Fruit fly (Drosophila melanogaster) whole organism, embryonic: ENCODE results near the gene CG33281.
A peak's percentile ranks its signal among the peaks of the same experiment; 100 is the strongest.

Source experiments
- Atf3 ChIP-seq: fragments of 200-800 bp; sonication (Bioruptor generic); optimal IDR thresholded peaks from 3 replicates; lab custom pipeline; 2016; ENCODE audit warnings: missing biosample characterization, missing genetic modification characterization
- B-H2 ChIP-seq: fragments of 200-800 bp; sonication (Bioruptor generic); optimal IDR thresholded peaks from 2 replicates; lab custom pipeline; 2018; ENCODE audit warnings: missing biosample characterization, mild to moderate bottlenecking, missing genetic modification characterization
- CG10565 ChIP-seq: fragments of 200-800 bp; sonication (Bioruptor generic); optimal IDR thresholded peaks from 3 replicates; lab custom pipeline; 2016; ENCODE audit warnings: missing biosample characterization, mild to moderate bottlenecking, missing genetic modification characterization
- CG2129 ChIP-seq: fragments of 200-800 bp; sonication (Bioruptor generic); IDR thresholded peaks from 2 replicates; pipeline ENCODE4 v1.3.6; 2022; ENCODE audit warnings: missing biosample characterization, missing genetic modification characterization; ENCODE audit not compliant: partially characterized antibody
- CG7839 ChIP-seq: fragments of 200-800 bp; sonication (Bioruptor generic); optimal IDR thresholded peaks from 3 replicates; lab custom pipeline; 2018; ENCODE audit warnings: missing biosample characterization, mild to moderate bottlenecking, missing genetic modification characterization, moderate library complexity
- Fer3 ChIP-seq: fragments of 200-800 bp; sonication (Bioruptor generic); optimal IDR thresholded peaks from 2 replicates; lab custom pipeline; 2018; ENCODE audit warnings: missing biosample characterization, mild to moderate bottlenecking, missing genetic modification characterization, moderate library complexity
- HmgD ChIP-seq: fragments of 200-800 bp; sonication (Bioruptor generic); optimal IDR thresholded peaks from 3 replicates; lab custom pipeline; 2016; ENCODE audit warnings: missing biosample characterization, missing genetic modification characterization
- cg ChIP-seq: fragments of 200-800 bp; sonication (Bioruptor generic); optimal IDR thresholded peaks from 3 replicates; lab custom pipeline; 2019; ENCODE audit warnings: missing biosample characterization, mild to moderate bottlenecking, missing genetic modification characterization, moderate library complexity
- chinmo ChIP-seq: fragments of 200-800 bp; sonication (Bioruptor generic); IDR thresholded peaks from 4 replicates; pipeline ENCODE4 v1.3.6; 2022; ENCODE audit warnings: missing biosample characterization, missing genetic modification characterization; ENCODE audit not compliant: partially characterized antibody
- dati ChIP-seq: fragments of 200-800 bp; sonication (Bioruptor generic); IDR thresholded peaks from 2 replicates; pipeline ENCODE4 v1.3.6; 2022; ENCODE audit warnings: missing biosample characterization, missing genetic modification characterization
- gsb-n ChIP-seq: fragments of 200-800 bp; sonication (Bioruptor generic); optimal IDR thresholded peaks from 3 replicates; lab custom pipeline; 2018; ENCODE audit warnings: missing biosample characterization, mild to moderate bottlenecking, missing genetic modification characterization
- schlank ChIP-seq: fragments of 200-800 bp; sonication (Bioruptor generic); optimal IDR thresholded peaks from 2 replicates; lab custom pipeline; 2018; ENCODE audit warnings: missing biosample characterization, mild to moderate bottlenecking, missing genetic modification characterization

- TF ChIP-seq Atf3 (no peak), CG7839 (tag; lab: Kevin White, UChicago) (no peak), chinmo (GFP tag; lab: Robert Waterston, UW) (0 out of 4 replicates have a peak, but pooled peaks have one; percentile 48), gsb-n (tag; lab: Kevin White, UChicago) (no peak), dati (GFP tag; lab: Robert Waterston, UW) (no peak), HmgD (GFP tag; lab: Kevin White, UChicago) (no peak), B-H2 (GFP tag; lab: Kevin White, UChicago) (no peak), CG2129 (no peak), Fer3 (tag; lab: Kevin White, UChicago) (no peak), CG10565 (no peak), schlank (no peak), cg (GFP tag; lab: Kevin White, UChicago) (no peak)
Measured at dm6 chr2L:3299803-3300202, 24.2 kb upstream of the CG33281 start.
